Worm (Caenorhabditis elegans) whole organism, L4 larva: Measurements from ENCODE around the gene viro-2.

Experiments used
- D1046.2 ChIP-seq: fragments of 200-800 bp; sonication (Bioruptor generic); IDR thresholded peaks from 2 replicates; pipeline ENCODE4 v1.3.6; 2022; ENCODE audit warnings: missing genetic modification characterization, missing compliant biosample characterization
- F10B5.3 ChIP-seq: sonication (generic microtip); optimal IDR thresholded peaks from 2 replicates; lab custom pipeline; 2016; ENCODE audit warnings: mild to moderate bottlenecking, missing genetic modification characterization, missing compliant biosample characterization
- F44E2.7 ChIP-seq: fragments of 200-800 bp; sonication (Bioruptor generic); IDR thresholded peaks from 2 replicates; pipeline ENCODE4 v2.1.2; 2022; ENCODE audit warnings: missing genetic modification characterization, missing compliant biosample characterization
- F49E8.2 ChIP-seq: sonication (generic microtip); optimal IDR thresholded peaks from 2 replicates; lab custom pipeline; 2016; ENCODE audit warnings: missing compliant biosample characterization, mild to moderate bottlenecking, missing genetic modification characterization, borderline replicate concordance
- R02D3.7 ChIP-seq: fragments of 150-350 bp; sonication (generic microtip); optimal IDR thresholded peaks from 3 replicates; lab custom pipeline; 2014; ENCODE audit warnings: missing biosample characterization, missing genetic modification characterization
- Y105C5A.15 ChIP-seq: fragments of 200-800 bp; sonication (Bioruptor generic); IDR thresholded peaks from 2 replicates; pipeline ENCODE4 v1.3.6; 2022; ENCODE audit warnings: missing genetic modification characterization, missing compliant biosample characterization
- Y48G9A.11 ChIP-seq: fragments of 200-800 bp; sonication (Bioruptor generic); IDR thresholded peaks from 2 replicates; pipeline ENCODE4 v1.3.6; 2022; ENCODE audit warnings: missing genetic modification reagents, missing genetic modification characterization, missing compliant biosample characterization
- ZK546.5 ChIP-seq, 2 experiments: sonication (generic microtip); optimal IDR thresholded peaks; 2 replicates each; lab custom pipeline; 2017; ENCODE audit warnings: missing biosample characterization in 2 of 2, missing genetic modification characterization in 2 of 2
- aha-1 ChIP-seq: fragments of 150-350 bp; peaks from one replicate; lab custom pipeline; 2014; ENCODE audit warnings: missing biosample characterization, missing genetic modification characterization
- ama-1 ChIP-seq: fragments of 150-350 bp; optimal IDR thresholded peaks from 2 replicates; lab custom pipeline; 2014; ENCODE audit warnings: inconsistent platforms, mixed read lengths
- arid-1 ChIP-seq: fragments of 200-800 bp; sonication (Bioruptor generic); conservative IDR thresholded peaks from 2 replicates; pipeline ENCODE4 v1.3.6; 2022; ENCODE audit warnings: missing genetic modification reagents, missing genetic modification characterization, missing compliant biosample characterization
- attf-4 ChIP-seq: sonication (generic microtip); optimal IDR thresholded peaks from 3 replicates; lab custom pipeline; 2017; ENCODE audit warnings: missing biosample characterization, missing genetic modification characterization
- ceh-44 ChIP-seq: fragments of 200-800 bp; sonication (Bioruptor generic); IDR thresholded peaks from 2 replicates; pipeline ENCODE4 v1.3.6; 2022; ENCODE audit warnings: missing genetic modification reagents, missing genetic modification characterization, missing compliant biosample characterization
- ceh-62 ChIP-seq: sonication (generic microtip); optimal IDR thresholded peaks from 2 replicates; lab custom pipeline; 2017; ENCODE audit warnings: missing biosample characterization, missing genetic modification characterization
- ceh-82 ChIP-seq: sonication (generic microtip); optimal IDR thresholded peaks from 2 replicates; lab custom pipeline; 2017; ENCODE audit warnings: missing biosample characterization, missing genetic modification characterization
- ces-1 ChIP-seq: fragments of 150-350 bp; sonication (generic microtip); optimal IDR thresholded peaks from 4 replicates; lab custom pipeline; 2014; ENCODE audit warnings: missing biosample characterization, missing genetic modification reagents, missing genetic modification characterization
- ctbp-1 ChIP-seq: fragments of 200-800 bp; sonication (Bioruptor generic); IDR thresholded peaks from 2 replicates; pipeline ENCODE4 v1.3.6; 2022; ENCODE audit warnings: missing genetic modification reagents, missing genetic modification characterization, missing compliant biosample characterization
- daf-12 ChIP-seq: fragments of 150-350 bp; optimal IDR thresholded peaks from 2 replicates; lab custom pipeline; 2014; ENCODE audit warnings: missing biosample characterization, missing genetic modification reagents, missing genetic modification characterization
- daf-16 ChIP-seq, 3 experiments: sonication (generic microtip); optimal IDR thresholded peaks; 2 replicates each; lab custom pipeline; 2016 to 2017; ENCODE audit warnings: missing genetic modification characterization in 3 of 3, missing genetic modification reagents in 3 of 3, mild to moderate bottlenecking in 2 of 3, missing compliant biosample characterization in 2 of 3, missing biosample characterization in 1 of 3, moderate library complexity in 1 of 3
- duxl-1 ChIP-seq: sonication (generic microtip); optimal IDR thresholded peaks from 2 replicates; lab custom pipeline; 2016; ENCODE audit warnings: mild to moderate bottlenecking, missing genetic modification characterization, moderate library complexity, missing compliant biosample characterization; ENCODE audit not compliant: poor library complexity
- dve-1 ChIP-seq: sonication (generic microtip); optimal IDR thresholded peaks from 2 replicates; lab custom pipeline; 2017; ENCODE audit warnings: antibody characterized with exemption, mild to moderate bottlenecking, missing genetic modification characterization, missing compliant biosample characterization; ENCODE audit not compliant: insufficient read depth
- egl-43 ChIP-seq: fragments of 200-800 bp; sonication (Bioruptor generic); IDR thresholded peaks from 2 replicates; pipeline ENCODE4 v1.3.6; 2022; ENCODE audit warnings: missing genetic modification reagents, missing genetic modification characterization, missing compliant biosample characterization
- hlh-11 ChIP-seq: fragments of 200-800 bp; sonication (Bioruptor generic); optimal IDR thresholded peaks from 2 replicates; lab custom pipeline; 2018; ENCODE audit warnings: mild to moderate bottlenecking, missing genetic modification characterization, missing compliant biosample characterization
- hlh-30 ChIP-seq: sonication (generic microtip); optimal IDR thresholded peaks from 2 replicates; lab custom pipeline; 2017; ENCODE audit warnings: antibody characterized with exemption, mild to moderate bottlenecking, missing genetic modification characterization, missing compliant biosample characterization; ENCODE audit not compliant: insufficient read depth
- hmg-1.1 ChIP-seq: fragments of 200-800 bp; sonication (Bioruptor generic); IDR thresholded peaks from 2 replicates; pipeline ENCODE4 v1.3.6; 2022; ENCODE audit warnings: missing genetic modification reagents, missing genetic modification characterization, missing compliant biosample characterization
- jun-1 ChIP-seq: fragments of 150-350 bp; optimal IDR thresholded peaks from 2 replicates; lab custom pipeline; 2014; ENCODE audit warnings: missing biosample characterization, missing genetic modification reagents, missing genetic modification characterization
- lin-1 ChIP-seq: fragments of 200-800 bp; sonication (Bioruptor generic); IDR thresholded peaks from 2 replicates; pipeline ENCODE4 v1.3.6; 2022; ENCODE audit warnings: missing genetic modification reagents, missing genetic modification characterization, missing compliant biosample characterization
- lin-13 ChIP-seq: fragments of 150-350 bp; optimal IDR thresholded peaks from 2 replicates; lab custom pipeline; 2014; ENCODE audit warnings: missing biosample characterization, missing genetic modification reagents, missing genetic modification characterization
- lin-15B ChIP-seq: fragments of 150-350 bp; sonication (generic microtip); optimal IDR thresholded peaks from 3 replicates; lab custom pipeline; 2014; ENCODE audit warnings: missing biosample characterization, missing genetic modification characterization
- lin-38 ChIP-seq: fragments of 200-800 bp; sonication (Bioruptor generic); IDR thresholded peaks from 2 replicates; pipeline ENCODE4 v1.3.6; 2022; ENCODE audit warnings: missing genetic modification reagents, missing genetic modification characterization, missing compliant biosample characterization
- mes-2 ChIP-seq: sonication (generic microtip); optimal IDR thresholded peaks from 2 replicates; lab custom pipeline; 2016; ENCODE audit warnings: missing genotype, mild to moderate bottlenecking, missing genetic modification characterization, missing compliant biosample characterization; ENCODE audit not compliant: poor library complexity, severe bottlenecking
- mxl-3 ChIP-seq: fragments of 200-800 bp; sonication (Bioruptor generic); optimal IDR thresholded peaks from 2 replicates; lab custom pipeline; 2018; ENCODE audit warnings: mild to moderate bottlenecking, missing genetic modification characterization, missing compliant biosample characterization
- nhr-102 ChIP-seq: sonication (generic microtip); optimal IDR thresholded peaks from 2 replicates; lab custom pipeline; 2016; ENCODE audit warnings: mild to moderate bottlenecking, missing genetic modification characterization, moderate library complexity, missing compliant biosample characterization
- nhr-11 ChIP-seq: fragments of 150-350 bp; optimal IDR thresholded peaks from 2 replicates; lab custom pipeline; 2014; ENCODE audit warnings: missing biosample characterization, missing genetic modification characterization
- nhr-111 ChIP-seq: fragments of 200-800 bp; sonication (Bioruptor generic); optimal IDR thresholded peaks from 2 replicates; lab custom pipeline; 2018; ENCODE audit warnings: mild to moderate bottlenecking, missing genetic modification characterization, missing compliant biosample characterization
- nhr-237 ChIP-seq: sonication (generic microtip); optimal IDR thresholded peaks from 2 replicates; lab custom pipeline; 2017; ENCODE audit warnings: missing biosample characterization, missing genetic modification characterization
- nhr-41 ChIP-seq: fragments of 200-800 bp; sonication (Bioruptor generic); IDR thresholded peaks from 2 replicates; pipeline ENCODE4 v1.3.6; 2022; ENCODE audit warnings: missing genetic modification reagents, missing genetic modification characterization, missing compliant biosample characterization
- nhr-48 ChIP-seq: sonication (generic microtip); optimal IDR thresholded peaks from 2 replicates; lab custom pipeline; 2016; ENCODE audit warnings: mild to moderate bottlenecking, missing genetic modification characterization, missing compliant biosample characterization
- nhr-76 ChIP-seq: fragments of 150-350 bp; optimal IDR thresholded peaks from 2 replicates; lab custom pipeline; 2014; ENCODE audit warnings: missing biosample characterization, missing genetic modification characterization
- pha-4 ChIP-seq, 2 experiments: fragments of 150-350 bp in 1 of 2; fragments of 200-800 bp in 1 of 2; sonication (Bioruptor generic) in 1 of 2; IDR thresholded peaks in 1 of 2; optimal IDR thresholded peaks in 1 of 2; 2 replicates each; pipeline versions ENCODE4 v1.3.6 to Lab custom; 2014 to 2022; ENCODE audit warnings: missing genetic modification characterization in 2 of 2, missing genetic modification reagents in 2 of 2, missing biosample characterization in 1 of 2, missing compliant biosample characterization in 1 of 2
- snpc-1.2 ChIP-seq: fragments of 200-800 bp; sonication (Bioruptor generic); IDR thresholded peaks from 2 replicates; pipeline ENCODE4 v1.3.6; 2022; ENCODE audit warnings: missing genetic modification reagents, missing genetic modification characterization, missing compliant biosample characterization
- snpc-4 ChIP-seq: fragments of 150-350 bp; optimal IDR thresholded peaks from 2 replicates; lab custom pipeline; 2014; ENCODE audit warnings: missing biosample characterization, missing genetic modification characterization
- spr-1 ChIP-seq: sonication (generic microtip); optimal IDR thresholded peaks from 2 replicates; lab custom pipeline; 2016; ENCODE audit warnings: mild to moderate bottlenecking, missing genetic modification characterization, missing compliant biosample characterization
- spr-3 ChIP-seq: fragments of 200-800 bp; sonication (Bioruptor generic); optimal IDR thresholded peaks from 2 replicates; lab custom pipeline; 2018; ENCODE audit warnings: mild to moderate bottlenecking, missing genetic modification characterization, missing compliant biosample characterization
- tra-1 ChIP-seq: fragments of 200-800 bp; sonication (Bioruptor generic); IDR thresholded peaks from 2 replicates; pipeline ENCODE4 v1.3.6; 2022; ENCODE audit warnings: missing genetic modification reagents, missing genetic modification characterization, missing compliant biosample characterization
- unc-39 ChIP-seq: sonication (generic microtip); optimal IDR thresholded peaks from 2 replicates; lab custom pipeline; 2017; ENCODE audit warnings: missing biosample characterization, missing genetic modification characterization
- zip-11 ChIP-seq: fragments of 200-800 bp; sonication (Bioruptor generic); IDR thresholded peaks from 2 replicates; pipeline ENCODE4 v1.3.6; 2022; ENCODE audit warnings: missing genetic modification characterization, missing compliant biosample characterization
- ztf-11 ChIP-seq: fragments of 150-350 bp; optimal IDR thresholded peaks from 2 replicates; lab custom pipeline; 2014; ENCODE audit warnings: missing biosample characterization, missing genetic modification characterization
- ztf-7 ChIP-seq: fragments of 150-350 bp; optimal IDR thresholded peaks from 2 replicates; lab custom pipeline; 2014; ENCODE audit warnings: missing biosample characterization, missing genetic modification characterization

viro-2 gene

DNA sequence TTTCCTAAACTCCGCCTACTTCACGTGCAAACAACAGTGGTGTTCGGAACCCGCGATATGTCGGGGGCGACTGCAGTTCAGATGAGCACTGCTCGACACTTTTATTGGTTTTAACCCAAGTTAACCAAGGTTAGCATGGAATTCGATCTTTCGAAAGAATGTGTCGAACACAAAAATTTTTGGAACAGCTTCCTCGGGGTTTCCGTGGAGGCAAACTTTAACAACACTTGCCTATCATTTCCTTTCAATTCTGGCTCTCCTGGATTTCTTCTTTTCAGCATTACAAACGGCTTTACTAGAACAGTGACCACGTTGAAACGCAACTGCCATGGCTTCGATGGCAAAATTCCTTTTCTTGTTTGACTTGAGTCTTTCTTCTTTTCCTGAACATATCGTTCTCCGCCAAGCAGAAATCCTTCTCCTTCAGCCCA lies 12.6 kb downstream of the viro-2 start (continued):
- peak; percentile 63; the same call in 1 of the 2 replicates for TF ChIP-seq pha-4 (GFP tag; IDR thresholded peaks at IDR 0.05; lab: Robert Waterston, UW)
- TF ChIP-seq pha-4 (tag; optimal IDR thresholded peaks at IDR 0.05; lab: Kevin White, UChicago) = no peak
- TF ChIP-seq spr-3 (GFP tag; lab: Kevin White, UChicago) = peak; percentile 52
- peak; percentile 54 for TF ChIP-seq lin-13 (GFP tag; lab: Kevin White, UChicago)
- TF ChIP-seq jun-1 (tag; lab: Kevin White, UChicago) = no peak
- TF ChIP-seq nhr-102 (tag; lab: Kevin White, UChicago) = peak; percentile 81
- TF ChIP-seq attf-4 (tag; lab: Kevin White, UChicago) = no peak
- peak; percentile 50 for TF ChIP-seq nhr-48 (tag; lab: Kevin White, UChicago)
- TF ChIP-seq R02D3.7 = no peak
- peak; percentile 84 for TF ChIP-seq Y48G9A.11 (GFP tag; lab: Robert Waterston, UW)
- TF ChIP-seq F44E2.7 (GFP tag; lab: Robert Waterston, UW) = no peak
- TF ChIP-seq egl-43 (GFP tag; lab: Robert Waterston, UW) = peak; percentile 54
- TF ChIP-seq lin-38 (GFP tag; lab: Robert Waterston, UW) = peak; percentile 68
- TF ChIP-seq lin-15B (tag; lab: Kevin White, UChicago) = peak; percentile 28
- TF ChIP-seq F10B5.3 (tag; lab: Kevin White, UChicago) = peak; percentile 22
- no peak for TF ChIP-seq ctbp-1 (GFP tag; lab: Robert Waterston, UW)
- no peak for TF ChIP-seq tra-1 (GFP tag; lab: Robert Waterston, UW)
- TF ChIP-seq Y105C5A.15 = 0 out of 2 replicates have a peak, but pooled peaks have one; percentile 59

- peak; percentile 61; the same call in 1 of the 2 replicates for TF ChIP-seq ceh-44 (GFP tag; lab: Robert Waterston, UW)
- TF ChIP-seq ama-1 (lab: Kevin White, UChicago) = peak; percentile 85
- no peak for TF ChIP-seq ceh-62 (tag; lab: Kevin White, UChicago)
- no peak for TF ChIP-seq nhr-237 (tag; lab: Kevin White, UChicago)
- no peak for TF ChIP-seq ztf-11 (tag; lab: Kevin White, UChicago)
- peak in 1 of 2 experiments; percentile 9 for TF ChIP-seq daf-16 (GFP tag; optimal IDR thresholded peaks at IDR 0.05; lab: Kevin White, UChicago)
- TF ChIP-seq daf-16 (tag; optimal IDR thresholded peaks at IDR 0.05; lab: Kevin White, UChicago) = peak; percentile 59
- no peak for TF ChIP-seq mxl-3 (GFP tag; lab: Kevin White, UChicago)
- TF ChIP-seq spr-3 (GFP tag; lab: Kevin White, UChicago) = no peak
- TF ChIP-seq hmg-1.1 (GFP tag; lab: Robert Waterston, UW) = no peak
- TF ChIP-seq lin-15B (tag; lab: Kevin White, UChicago) = no peak
- peak; percentile 68 for TF ChIP-seq F49E8.2 (tag; lab: Kevin White, UChicago)
- TF ChIP-seq duxl-1 (tag; lab: Kevin White, UChicago) = peak; percentile 33
- no peak for TF ChIP-seq ztf-7 (tag; lab: Kevin White, UChicago)
- 0 out of 2 replicates have a peak, but pooled peaks have one; percentile 6 for TF ChIP-seq lin-1
- TF ChIP-seq spr-1 = peak; percentile 47
- no peak for TF ChIP-seq ces-1 (GFP tag; lab: Kevin White, UChicago)
- no peak for TF ChIP-seq nhr-76 (tag; lab: Kevin White, UChicago)
- TF ChIP-seq snpc-4 (tag; lab: Kevin White, UChicago) = peak; percentile 81
- peak; percentile 62 for TF ChIP-seq arid-1 (GFP tag; lab: Robert Waterston, UW)
- no peak for TF ChIP-seq D1046.2
- TF ChIP-seq zip-11 (GFP tag; lab: Robert Waterston, UW) = no peak
- TF ChIP-seq daf-12 (tag; lab: Kevin White, UChicago) = no peak
- TF ChIP-seq dve-1 (tag; lab: Kevin White, UChicago) = peak; percentile 51
- no peak for TF ChIP-seq unc-39 (tag; lab: Kevin White, UChicago)
- no peak for TF ChIP-seq ZK546.5 (tag; optimal IDR thresholded peaks at IDR 0.05; lab: Kevin White, UChicago)
- no peak for TF ChIP-seq aha-1
- TF ChIP-seq nhr-111 (GFP tag; lab: Kevin White, UChicago) = peak; percentile 27
- TF ChIP-seq mes-2 (tag; lab: Kevin White, UChicago) = peak; percentile 63
- TF ChIP-seq hlh-30 (tag; lab: Kevin White, UChicago) = peak; percentile 65
- TF ChIP-seq snpc-1.2 (GFP tag; lab: Robert Waterston, UW) = peak; percentile 71
- no peak for TF ChIP-seq nhr-11
- peak; percentile 40 for TF ChIP-seq hlh-11 (tag; lab: Kevin White, UChicago)
- TF ChIP-seq nhr-41 = 0 out of 2 replicates have a peak, but pooled peaks have one; percentile 26
- TF ChIP-seq ceh-82 (tag; lab: Kevin White, UChicago) = no peak
Measured at ce11 chrIII:7142172-7142601, 13.5 kb downstream of the viro-2 start.
